Fruit fly (Drosophila melanogaster) whole organism, embryonic: ENCODE data around the gene CG17233.
A peak's percentile ranks its signal among the peaks of the same experiment; 100 is the strongest.

Experiments used
- BEAF-32 ChIP-seq: fragments of 200-800 bp; sonication (Bioruptor generic); optimal IDR thresholded peaks from 3 replicates; lab custom pipeline; 2017; ENCODE audit warnings: missing biosample characterization, missing genetic modification characterization, mild to moderate bottlenecking, moderate library complexity, missing genetic modification reagents
- CG10321 ChIP-seq: fragments of 200-800 bp; sonication (Bioruptor generic); IDR thresholded peaks from 2 replicates; pipeline ENCODE4 v1.3.6; 2022; ENCODE audit warnings: missing biosample characterization, missing genetic modification characterization
- CG11093 ChIP-seq: fragments of 200-800 bp; sonication (Bioruptor generic); IDR thresholded peaks from 3 replicates; pipeline ENCODE4 v1.3.6; 2022; ENCODE audit warnings: missing biosample characterization, missing genetic modification characterization
- CG11456 ChIP-seq: fragments of 200-800 bp; sonication (Bioruptor generic); IDR thresholded peaks from 3 replicates; pipeline ENCODE4 v1.3.6; 2022; ENCODE audit warnings: missing biosample characterization, missing genetic modification characterization
- CG11696 ChIP-seq: fragments of 200-800 bp; sonication (Bioruptor generic); IDR thresholded peaks from 2 replicates; pipeline ENCODE4 v1.3.6; 2022; ENCODE audit warnings: missing biosample characterization, missing genetic modification characterization
- CG13775 ChIP-seq: fragments of 200-800 bp; sonication (Bioruptor generic); optimal IDR thresholded peaks from 3 replicates; lab custom pipeline; 2017; ENCODE audit warnings: missing biosample characterization, mild to moderate bottlenecking, missing genetic modification characterization
- CG13894 ChIP-seq: fragments of 200-800 bp; sonication (Bioruptor generic); optimal IDR thresholded peaks from 3 replicates; lab custom pipeline; 2018; ENCODE audit warnings: missing biosample characterization, mild to moderate bottlenecking, missing genetic modification characterization, moderate library complexity
- CG14014 ChIP-seq: fragments of 200-800 bp; sonication (Bioruptor generic); IDR thresholded peaks from 2 replicates; pipeline ENCODE4 v1.3.6; 2022; ENCODE audit warnings: missing biosample characterization, missing genetic modification characterization
- CG15073 ChIP-seq: fragments of 200-800 bp; sonication (Bioruptor generic); optimal IDR thresholded peaks from 2 replicates; lab custom pipeline; 2016; ENCODE audit warnings: missing biosample characterization, missing genetic modification characterization
- CG15601 ChIP-seq: fragments of 200-800 bp; sonication (Bioruptor generic); optimal IDR thresholded peaks from 3 replicates; lab custom pipeline; 2019; ENCODE audit warnings: missing biosample characterization, mild to moderate bottlenecking, missing genetic modification characterization, moderate library complexity
- CG17361 ChIP-seq: fragments of 200-800 bp; sonication (Bioruptor generic); IDR thresholded peaks from 3 replicates; pipeline ENCODE4 v1.3.6; 2022; ENCODE audit warnings: missing biosample characterization, missing genetic modification characterization
- CG17802 ChIP-seq: fragments of 200-800 bp; sonication (Bioruptor generic); optimal IDR thresholded peaks from 2 replicates; lab custom pipeline; 2018; ENCODE audit warnings: missing biosample characterization, mild to moderate bottlenecking, missing genetic modification characterization, moderate library complexity
- CG2116 ChIP-seq: fragments of 200-800 bp; sonication (Bioruptor generic); optimal IDR thresholded peaks from 3 replicates; lab custom pipeline; 2018; ENCODE audit warnings: missing biosample characterization, mild to moderate bottlenecking, missing genetic modification characterization
- CG2712 ChIP-seq: fragments of 200-800 bp; optimal IDR thresholded peaks from 3 replicates; lab custom pipeline; 2019; ENCODE audit warnings: missing biosample characterization, mild to moderate bottlenecking, missing genetic modification characterization, moderate library complexity
- CG30403 ChIP-seq: fragments of 200-800 bp; sonication (Bioruptor generic); optimal IDR thresholded peaks from 3 replicates; lab custom pipeline; 2016; ENCODE audit warnings: missing biosample characterization, missing genetic modification characterization
- CG3281 ChIP-seq: fragments of 200-800 bp; sonication (Bioruptor generic); optimal IDR thresholded peaks from 3 replicates; lab custom pipeline; 2017; ENCODE audit warnings: missing biosample characterization, mild to moderate bottlenecking, missing genetic modification characterization
- CG33213 ChIP-seq: fragments of 200-800 bp; sonication (Bioruptor generic); optimal IDR thresholded peaks from 3 replicates; lab custom pipeline; 2016; ENCODE audit warnings: missing biosample characterization, missing genetic modification characterization
- CG6654 ChIP-seq: fragments of 200-800 bp; sonication (Bioruptor generic); optimal IDR thresholded peaks from 2 replicates; lab custom pipeline; 2017; ENCODE audit warnings: missing biosample characterization, mild to moderate bottlenecking, missing genetic modification characterization
- CG7556 ChIP-seq: fragments of 200-800 bp; sonication (Bioruptor generic); optimal IDR thresholded peaks from 2 replicates; lab custom pipeline; 2017; ENCODE audit warnings: missing biosample characterization, mild to moderate bottlenecking, missing genetic modification characterization
- CG7745 ChIP-seq: fragments of 200-800 bp; sonication (Bioruptor generic); optimal IDR thresholded peaks from 2 replicates; lab custom pipeline; 2018; ENCODE audit warnings: missing biosample characterization, mild to moderate bottlenecking, missing genetic modification characterization, moderate library complexity
- Chrac-16 ChIP-seq: fragments of 200-800 bp; sonication (Bioruptor generic); optimal IDR thresholded peaks from 3 replicates; lab custom pipeline; 2016; ENCODE audit warnings: missing biosample characterization, missing genetic modification characterization
- Dfd ChIP-seq, 2 experiments: fragments of >200 bp; optimal IDR thresholded peaks; 2 replicates each; lab custom pipeline; 2017; ENCODE audit warnings: missing biosample characterization in 2 of 2, missing genetic modification characterization in 2 of 2
- E2f1 ChIP-seq: fragments of 200-800 bp; sonication (Bioruptor generic); IDR thresholded peaks from 2 replicates; pipeline ENCODE4 v1.3.6; 2022; ENCODE audit warnings: missing biosample characterization, missing genetic modification characterization
- H2.0 ChIP-seq: fragments of 200-800 bp; sonication (Bioruptor generic); IDR thresholded peaks from 2 replicates; pipeline ENCODE4 v1.3.6; 2022; ENCODE audit warnings: missing biosample characterization, missing genetic modification characterization
- Hsf ChIP-seq: fragments of 200-800 bp; sonication (Bioruptor generic); optimal IDR thresholded peaks from 3 replicates; lab custom pipeline; 2016; ENCODE audit warnings: missing biosample characterization, missing genetic modification characterization
- Oli ChIP-seq: fragments of 200-800 bp; sonication (Bioruptor generic); optimal IDR thresholded peaks from 2 replicates; lab custom pipeline; 2018; ENCODE audit warnings: missing biosample characterization, mild to moderate bottlenecking, missing genetic modification characterization, moderate library complexity
- Sox100B ChIP-seq: fragments of 200-800 bp; sonication (Bioruptor generic); optimal IDR thresholded peaks from 3 replicates; lab custom pipeline; 2018; ENCODE audit warnings: missing biosample characterization, mild to moderate bottlenecking, missing genetic modification characterization
- Trl ChIP-seq, 3 experiments: fragments of >200 bp in 2 of 3; fragments of 200-800 bp in 1 of 3; sonication (Bioruptor generic) in 1 of 3; optimal IDR thresholded peaks; 2 replicates in 1 of 3; 3 replicates in 2 of 3; lab custom pipeline; 2016 to 2017; ENCODE audit warnings: missing biosample characterization in 1 of 3, missing genetic modification characterization in 1 of 3
- Usf ChIP-seq: fragments of 200-800 bp; sonication (Bioruptor generic); optimal IDR thresholded peaks from 2 replicates; lab custom pipeline; 2017; ENCODE audit warnings: missing genotype, missing biosample characterization, missing genetic modification characterization
- abd-A ChIP-seq: fragments of 200-800 bp; sonication (Bioruptor generic); optimal IDR thresholded peaks from 3 replicates; lab custom pipeline; 2019; ENCODE audit warnings: missing biosample characterization, mild to moderate bottlenecking, missing genetic modification characterization, moderate library complexity
- bcd ChIP-seq: fragments of 200-800 bp; sonication (Bioruptor generic); optimal IDR thresholded peaks from 2 replicates; lab custom pipeline; 2017; ENCODE audit warnings: missing biosample characterization, mild to moderate bottlenecking, missing genetic modification characterization
- bigmax ChIP-seq: fragments of 200-800 bp; sonication (Bioruptor generic); optimal IDR thresholded peaks from 2 replicates; lab custom pipeline; 2018; ENCODE audit warnings: missing biosample characterization, mild to moderate bottlenecking, missing genetic modification characterization
- dimm ChIP-seq: fragments of 200-800 bp; sonication (Bioruptor generic); IDR thresholded peaks from 2 replicates; pipeline ENCODE4 v1.3.6; 2022; ENCODE audit warnings: missing biosample characterization, missing genetic modification characterization
- dm ChIP-seq: fragments of 200-800 bp; sonication (Bioruptor generic); optimal IDR thresholded peaks from 3 replicates; lab custom pipeline; 2016; ENCODE audit warnings: missing biosample characterization, missing genetic modification characterization
- fd96Cb ChIP-seq: fragments of 200-800 bp; sonication (Bioruptor generic); optimal IDR thresholded peaks from 2 replicates; lab custom pipeline; 2018; ENCODE audit warnings: missing biosample characterization, mild to moderate bottlenecking, missing genetic modification characterization, moderate library complexity
- gsb ChIP-seq: fragments of 200-800 bp; sonication (Bioruptor generic); IDR thresholded peaks from 2 replicates; pipeline ENCODE4 v1.3.6; 2022; ENCODE audit warnings: missing biosample characterization, missing genetic modification characterization
- her ChIP-seq: fragments of 200-800 bp; sonication (Bioruptor generic); optimal IDR thresholded peaks from 2 replicates; lab custom pipeline; 2016; ENCODE audit warnings: missing biosample characterization, missing genetic modification characterization
- ind ChIP-seq: fragments of 200-800 bp; sonication (Bioruptor generic); optimal IDR thresholded peaks from 3 replicates; lab custom pipeline; 2016; ENCODE audit warnings: missing biosample characterization, missing genetic modification characterization
- jigr1 ChIP-seq: fragments of 200-800 bp; sonication (Bioruptor generic); IDR thresholded peaks from 3 replicates; pipeline ENCODE4 v1.3.6; 2022; ENCODE audit warnings: missing biosample characterization, missing genetic modification characterization
- jumu ChIP-seq: fragments of 200-800 bp; sonication (Bioruptor generic); optimal IDR thresholded peaks from 3 replicates; lab custom pipeline; 2016; ENCODE audit warnings: missing biosample characterization, missing genetic modification characterization
- ken ChIP-seq: fragments of 200-800 bp; sonication (Bioruptor generic); IDR thresholded peaks from 3 replicates; pipeline ENCODE4 v1.3.6; 2022; ENCODE audit warnings: missing biosample characterization, missing genetic modification characterization
- nau ChIP-seq: fragments of 200-800 bp; sonication (Bioruptor generic); optimal IDR thresholded peaks from 3 replicates; lab custom pipeline; 2017; ENCODE audit warnings: missing biosample characterization, mild to moderate bottlenecking, missing genetic modification characterization, missing genetic modification reagents
- pho ChIP-seq: fragments of 200-800 bp; sonication (Bioruptor generic); optimal IDR thresholded peaks from 2 replicates; lab custom pipeline; 2016; ENCODE audit warnings: missing biosample characterization, missing genetic modification characterization
- pnt ChIP-seq: fragments of 200-800 bp; sonication (Bioruptor generic); optimal IDR thresholded peaks from 3 replicates; lab custom pipeline; 2016; ENCODE audit warnings: missing biosample characterization, missing genetic modification characterization
- ranshi ChIP-seq: fragments of 200-800 bp; sonication (Bioruptor generic); IDR thresholded peaks from 2 replicates; pipeline ENCODE4 v1.3.6; 2022; ENCODE audit warnings: missing biosample characterization, missing genetic modification characterization
- sens ChIP-seq: fragments of 200-800 bp; sonication (Bioruptor generic); peaks from one replicate; lab custom pipeline; 2016; ENCODE audit warnings: missing biosample characterization, missing genetic modification characterization
- sisA ChIP-seq: fragments of 200-800 bp; sonication (Bioruptor generic); IDR thresholded peaks from 2 replicates; pipeline ENCODE4 v1.3.6; 2022; ENCODE audit warnings: missing biosample characterization, missing genetic modification characterization
- tap ChIP-seq: fragments of 200-800 bp; optimal IDR thresholded peaks from 3 replicates; lab custom pipeline; 2019; ENCODE audit warnings: missing biosample characterization, mild to moderate bottlenecking, missing genetic modification characterization, moderate library complexity
- vnd ChIP-seq: fragments of 200-800 bp; sonication (Bioruptor generic); IDR thresholded peaks from 3 replicates; pipeline ENCODE4 v1.3.6; 2022; ENCODE audit warnings: missing biosample characterization, missing genetic modification characterization; ENCODE audit not compliant: partially characterized antibody

The CG17233 gene

DNA sequence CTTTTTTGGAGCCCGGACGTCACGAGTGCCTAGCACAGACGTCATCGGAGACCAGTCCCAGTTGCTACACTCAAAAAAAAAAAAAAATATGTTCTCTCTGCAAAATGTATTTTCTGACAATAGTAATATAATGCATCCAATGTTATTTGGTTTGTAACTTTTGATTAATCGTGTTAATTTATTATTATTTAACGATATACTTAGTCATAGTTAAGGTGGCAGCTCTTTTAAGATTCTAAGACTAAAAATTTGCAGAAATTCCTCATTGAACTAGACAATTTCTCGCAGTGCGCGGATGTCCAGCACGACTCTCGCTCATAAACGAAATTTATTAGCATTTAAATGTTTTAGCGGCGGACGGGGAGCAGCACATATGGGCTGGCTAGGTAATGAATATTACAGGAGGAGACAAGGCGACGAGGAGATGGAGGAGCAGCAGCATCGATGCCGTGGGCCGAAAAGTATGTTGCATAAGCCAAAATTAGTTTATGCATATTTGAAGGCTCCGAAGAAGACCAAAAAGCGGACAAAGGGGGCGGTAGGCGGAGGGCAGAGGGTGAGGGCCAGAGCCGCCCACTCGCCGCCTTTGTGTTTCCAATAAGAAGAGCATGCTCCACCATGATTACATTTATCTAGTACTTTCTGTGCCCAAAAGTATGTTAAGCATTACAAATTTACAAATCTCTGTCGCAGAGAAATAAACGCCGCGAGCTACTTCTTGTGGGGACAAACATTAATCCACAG lies 58.2 kb downstream of the CG17233 start:
- TF ChIP-seq jumu (no peak), bcd (GFP tag; lab: Kevin White, UChicago) (peak; percentile 56), Oli (peak; percentile 48), Sox100B (peak; percentile 46), E2f1 (GFP tag; lab: Robert Waterston, UW) (peak; percentile 44; the same call in 1 of the 2 replicates), fd96Cb (tag; lab: Kevin White, UChicago) (peak; percentile 40), CG11456 (GFP tag; lab: Robert Waterston, UW) (peak; percentile 27; the same call in 1 of the 3 replicates), CG13775 (peak; percentile 52), H2.0 (GFP tag; lab: Robert Waterston, UW) (peak; percentile 35; the same call in 1 of the 2 replicates), Dfd (GFP tag; optimal IDR thresholded peaks at IDR 0.05; lab: Kevin White, UChicago) (no peak), CG7745 (tag; lab: Kevin White, UChicago) (no peak), CG6654 (GFP tag; lab: Kevin White, UChicago) (no peak), Trl (optimal IDR thresholded peaks at IDR 0.05; lab: Kevin White, UChicago) (no peak), Trl (GFP tag; optimal IDR thresholded peaks at IDR 0.05; lab: Kevin White, UChicago) (no peak), CG11093 (GFP tag; lab: Robert Waterston, UW) (no peak), sisA (peak; percentile 25; the same call in 1 of the 2 replicates), ranshi (GFP tag; lab: Robert Waterston, UW) (peak; percentile 35; the same call in 1 of the 2 replicates), dimm (GFP tag; lab: Robert Waterston, UW) (no peak), CG14014 (no peak), ind (GFP tag; lab: Kevin White, UChicago) (peak; percentile 50), CG11696 (no peak), pho (GFP tag; lab: Kevin White, UChicago) (no peak), Chrac-16 (peak; percentile 46), CG33213 (GFP tag; lab: Kevin White, UChicago) (no peak), CG17361 (GFP tag; lab: Robert Waterston, UW) (peak; percentile 61; the same call in 2 of the 3 replicates), dm (GFP tag; lab: Kevin White, UChicago) (no peak), CG15073 (GFP tag; lab: Kevin White, UChicago) (no peak), pnt (GFP tag; lab: Kevin White, UChicago) (no peak), CG2116 (GFP tag; lab: Kevin White, UChicago) (no peak), CG2712 (tag; lab: Kevin White, UChicago) (peak; percentile 72), ken (GFP tag; lab: Robert Waterston, UW) (no peak), CG30403 (peak; percentile 58), abd-A (tag; lab: Kevin White, UChicago) (no peak), CG13894 (tag; lab: Kevin White, UChicago) (no peak), CG7556 (peak; percentile 67), vnd (GFP tag; lab: Robert Waterston, UW) (no peak), her (GFP tag; lab: Kevin White, UChicago) (no peak), CG15601 (tag; lab: Kevin White, UChicago) (no peak), gsb (GFP tag; lab: Robert Waterston, UW) (no peak), tap (tag; lab: Kevin White, UChicago) (peak; percentile 7), jigr1 (GFP tag; lab: Robert Waterston, UW) (no peak), CG10321 (GFP tag; lab: Robert Waterston, UW) (no peak), bigmax (GFP tag; lab: Kevin White, UChicago) (no peak), sens (GFP tag; lab: Kevin White, UChicago) (peak; percentile 91), nau (GFP tag; lab: Kevin White, UChicago) (peak; percentile 47), CG3281 (peak; percentile 59), BEAF-32 (GFP tag; lab: Kevin White, UChicago) (no peak), Usf (no peak), CG17802 (tag; lab: Kevin White, UChicago) (peak; percentile 36), Hsf (GFP tag; lab: Kevin White, UChicago) (peak; percentile 64)
